Fruit fly (Drosophila melanogaster) whole organism, embryonic: ENCODE measurements around the gene CG11892.

Experiments used
- CG13296 ChIP-seq: fragments of 200-800 bp; sonication (Bioruptor generic); optimal IDR thresholded peaks from 3 replicates; lab custom pipeline; 2018; ENCODE audit warnings: missing biosample characterization, mild to moderate bottlenecking, missing genetic modification characterization
- CG17802 ChIP-seq: fragments of 200-800 bp; sonication (Bioruptor generic); optimal IDR thresholded peaks from 2 replicates; lab custom pipeline; 2018; ENCODE audit warnings: missing biosample characterization, mild to moderate bottlenecking, missing genetic modification characterization, moderate library complexity
- CG32767 ChIP-seq: fragments of 200-800 bp; sonication (Bioruptor generic); IDR thresholded peaks from 2 replicates; pipeline ENCODE4 v1.3.6; 2022; ENCODE audit warnings: missing biosample characterization, missing genetic modification characterization
- Dref ChIP-seq: fragments of 200-800 bp; sonication (Bioruptor generic); IDR thresholded peaks from 2 replicates; pipeline ENCODE4 v1.3.6; 2022; ENCODE audit warnings: missing biosample characterization, missing genetic modification characterization
- bcd ChIP-seq: fragments of 200-800 bp; sonication (Bioruptor generic); optimal IDR thresholded peaks from 2 replicates; lab custom pipeline; 2017; ENCODE audit warnings: missing biosample characterization, mild to moderate bottlenecking, missing genetic modification characterization
- fru ChIP-seq: fragments of >200 bp; optimal IDR thresholded peaks from 2 replicates; lab custom pipeline; 2017
- psq ChIP-seq: fragments of 200-800 bp; sonication (Bioruptor generic); optimal IDR thresholded peaks from 2 replicates; lab custom pipeline; 2017; ENCODE audit warnings: missing biosample characterization, missing genetic modification characterization
- sug ChIP-seq: fragments of 200-800 bp; optimal IDR thresholded peaks from 2 replicates; lab custom pipeline; 2019; ENCODE audit warnings: missing biosample characterization, mild to moderate bottlenecking, missing genetic modification characterization, moderate library complexity
- zf30C ChIP-seq: fragments of 200-800 bp; sonication (Bioruptor generic); optimal IDR thresholded peaks from 3 replicates; lab custom pipeline; 2018; ENCODE audit warnings: missing biosample characterization, mild to moderate bottlenecking, missing genetic modification characterization

- TF ChIP-seq Dref (GFP tag; lab: Robert Waterston, UW) = no peak
- TF ChIP-seq CG13296 (GFP tag; lab: Kevin White, UChicago) = no peak
- TF ChIP-seq psq (GFP tag; lab: Kevin White, UChicago) = no peak
- peak; percentile 86 for TF ChIP-seq sug (tag; lab: Kevin White, UChicago)
- no peak for TF ChIP-seq CG17802 (tag; lab: Kevin White, UChicago)
- TF ChIP-seq fru (lab: Kevin White, UChicago) = no peak
- TF ChIP-seq bcd (GFP tag; lab: Kevin White, UChicago) = no peak
- TF ChIP-seq zf30C (GFP tag; lab: Kevin White, UChicago) = no peak
- TF ChIP-seq CG32767 = no peak
Observed at dm6 chr3R:25320898-25321297, 39.5 kb downstream of the CG11892 start.
